Worm (Caenorhabditis elegans): Measurements from ENCODE around the gene ZK829.1.

DNA sequence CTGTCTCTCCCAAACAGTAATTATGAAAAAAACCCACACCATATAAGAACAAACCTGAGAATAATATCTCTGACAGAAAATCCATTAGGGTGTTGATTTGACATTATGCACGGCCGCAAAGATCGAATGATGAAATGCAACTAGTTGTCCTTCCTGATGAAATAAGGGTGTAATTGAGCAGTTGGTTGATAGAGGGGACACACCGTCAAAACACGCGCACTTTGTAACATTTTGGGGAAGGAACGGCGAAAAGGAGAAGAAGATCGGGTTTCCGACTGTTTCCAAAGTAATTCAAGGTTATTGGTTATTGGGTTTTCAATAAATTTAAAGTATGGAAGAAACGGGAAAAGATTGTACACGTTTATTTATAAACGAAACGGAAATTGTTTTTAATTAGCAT is 20.2 kb downstream of the ZK829.1 start, which contains the start of gene ZK822.1:
- TF ChIP-seq W03F9.2 (tag; optimal IDR thresholded peaks at IDR 0.05) (no peak), him-1 (tag; optimal IDR thresholded peaks at IDR 0.05) (no peak)

Data from whole organism, L4/young adult.